Fruit fly (Drosophila melanogaster) whole organism, prepupa: Measurements from ENCODE around the gene CG32409.

Experiments
- CG10631 ChIP-seq: fragments of 200-800 bp; sonication (Bioruptor generic); optimal IDR thresholded peaks from 2 replicates; lab custom pipeline; 2016; ENCODE audit warnings: missing biosample characterization, missing genetic modification characterization
- CG11294 ChIP-seq: fragments of 200-800 bp; sonication (Bioruptor generic); IDR thresholded peaks from 2 replicates; pipeline ENCODE4 v1.3.6; 2022; ENCODE audit warnings: missing biosample characterization, missing genetic modification characterization
- CG11902 ChIP-seq: fragments of 200-800 bp; sonication (Bioruptor generic); optimal IDR thresholded peaks from 3 replicates; lab custom pipeline; 2016; ENCODE audit warnings: missing biosample characterization, missing genetic modification characterization
- CG15336 ChIP-seq: fragments of 200-800 bp; sonication (Bioruptor generic); IDR thresholded peaks from 2 replicates; pipeline ENCODE4 v1.3.6; 2022; ENCODE audit warnings: missing biosample characterization, missing genetic modification characterization
- CG1621 ChIP-seq: fragments of 200-800 bp; sonication (Bioruptor generic); optimal IDR thresholded peaks from 3 replicates; lab custom pipeline; 2018; ENCODE audit warnings: missing biosample characterization, mild to moderate bottlenecking, missing genetic modification characterization
- CG16779 ChIP-seq: fragments of 200-800 bp; sonication (Bioruptor generic); optimal IDR thresholded peaks from 3 replicates; lab custom pipeline; 2017; ENCODE audit warnings: missing biosample characterization, mild to moderate bottlenecking, missing genetic modification characterization
- CG3032 ChIP-seq: fragments of 200-800 bp; optimal IDR thresholded peaks from 2 replicates; lab custom pipeline; 2019; ENCODE audit warnings: missing biosample characterization, mild to moderate bottlenecking, missing genetic modification characterization, moderate library complexity
- CG31627 ChIP-seq: fragments of 200-800 bp; sonication (Bioruptor generic); optimal IDR thresholded peaks from 3 replicates; lab custom pipeline; 2016; ENCODE audit warnings: missing biosample characterization, missing genetic modification characterization
- CG32006 ChIP-seq: fragments of 200-800 bp; sonication (Bioruptor generic); optimal IDR thresholded peaks from 3 replicates; lab custom pipeline; 2017; ENCODE audit warnings: missing biosample characterization, mild to moderate bottlenecking, missing genetic modification characterization
- CG34406 ChIP-seq: fragments of 200-800 bp; sonication (Bioruptor generic); optimal IDR thresholded peaks from 3 replicates; lab custom pipeline; 2016; ENCODE audit warnings: missing biosample characterization, missing genetic modification characterization
- CG3919 ChIP-seq: fragments of 200-800 bp; sonication (Bioruptor generic); optimal IDR thresholded peaks from 3 replicates; lab custom pipeline; 2016; ENCODE audit warnings: missing biosample characterization, missing genetic modification characterization
- CG4318 ChIP-seq: fragments of 200-800 bp; sonication (Bioruptor generic); optimal IDR thresholded peaks from 3 replicates; lab custom pipeline; 2017; ENCODE audit warnings: missing biosample characterization, mild to moderate bottlenecking, missing genetic modification characterization
- CG6163 ChIP-seq: fragments of 200-800 bp; sonication (Bioruptor generic); IDR thresholded peaks from 3 replicates; pipeline ENCODE4 v1.3.6; 2022; ENCODE audit warnings: missing biosample characterization, missing genetic modification characterization
- CG6276 ChIP-seq: fragments of 200-800 bp; sonication (Bioruptor generic); optimal IDR thresholded peaks from 2 replicates; lab custom pipeline; 2017; ENCODE audit warnings: missing biosample characterization, mild to moderate bottlenecking, missing genetic modification characterization
- CG6792 ChIP-seq: fragments of 200-800 bp; sonication (Bioruptor generic); optimal IDR thresholded peaks from 3 replicates; lab custom pipeline; 2016; ENCODE audit warnings: missing biosample characterization, missing genetic modification characterization
- CG6808 ChIP-seq: fragments of 200-800 bp; sonication (Bioruptor generic); optimal IDR thresholded peaks from 3 replicates; lab custom pipeline; 2017; ENCODE audit warnings: missing biosample characterization, missing genetic modification characterization, mild to moderate bottlenecking, moderate library complexity, missing genetic modification reagents
- CG6854 ChIP-seq: fragments of 200-800 bp; sonication (Bioruptor generic); optimal IDR thresholded peaks from 2 replicates; lab custom pipeline; 2017; ENCODE audit warnings: missing biosample characterization, mild to moderate bottlenecking, missing genetic modification characterization
- CG8119 ChIP-seq: fragments of 200-800 bp; sonication (Bioruptor generic); IDR thresholded peaks from 3 replicates; pipeline ENCODE4 v1.3.6; 2022; ENCODE audit warnings: missing biosample characterization, missing genetic modification characterization
- CG8632 ChIP-seq: fragments of 200-800 bp; sonication (Bioruptor generic); optimal IDR thresholded peaks from 3 replicates; lab custom pipeline; 2016; ENCODE audit warnings: missing biosample characterization, missing genetic modification characterization
- CG9139 ChIP-seq: fragments of 200-800 bp; sonication (Bioruptor generic); optimal IDR thresholded peaks from 3 replicates; lab custom pipeline; 2017; ENCODE audit warnings: missing biosample characterization, mild to moderate bottlenecking, missing genetic modification characterization
- Eip75B ChIP-seq: fragments of 200-800 bp; sonication (Bioruptor generic); optimal IDR thresholded peaks from 3 replicates; lab custom pipeline; 2016; ENCODE audit warnings: missing biosample characterization, missing genetic modification characterization
- Eip78C ChIP-seq: fragments of 200-800 bp; sonication (Bioruptor generic); peaks from one replicate; lab custom pipeline; 2016; ENCODE audit warnings: missing biosample characterization, missing genetic modification characterization
- Eip93F ChIP-seq: fragments of 200-800 bp; sonication (Bioruptor generic); optimal IDR thresholded peaks from 2 replicates; lab custom pipeline; 2016; ENCODE audit warnings: missing biosample characterization, mild to moderate bottlenecking, missing genetic modification characterization
- Ets21C ChIP-seq: fragments of 200-800 bp; sonication (Bioruptor generic); optimal IDR thresholded peaks from 3 replicates; lab custom pipeline; 2016; ENCODE audit warnings: missing biosample characterization, missing genetic modification characterization
- Gug ChIP-seq: fragments of 200-800 bp; sonication (Bioruptor generic); IDR thresholded peaks from 2 replicates; pipeline ENCODE4 v1.3.6; 2022; ENCODE audit warnings: missing biosample characterization, missing genetic modification characterization
- Hr38 ChIP-seq: sonication (Bioruptor generic); optimal IDR thresholded peaks from 2 replicates; lab custom pipeline; 2016; ENCODE audit warnings: missing biosample characterization, missing genetic modification characterization
- Hr39 ChIP-seq: fragments of 200-800 bp; sonication (Bioruptor generic); optimal IDR thresholded peaks from 2 replicates; lab custom pipeline; 2016; ENCODE audit warnings: missing biosample characterization, missing genetic modification characterization
- Lpt ChIP-seq: fragments of 200-800 bp; sonication (Bioruptor generic); optimal IDR thresholded peaks from 3 replicates; lab custom pipeline; 2016; ENCODE audit warnings: missing biosample characterization, missing genetic modification characterization
- Met ChIP-seq: fragments of 200-800 bp; sonication (Bioruptor generic); optimal IDR thresholded peaks from 3 replicates; lab custom pipeline; 2016; ENCODE audit warnings: missing biosample characterization, missing genetic modification characterization
- Smox ChIP-seq: fragments of 200-800 bp; sonication (Bioruptor generic); optimal IDR thresholded peaks from 3 replicates; lab custom pipeline; 2016; ENCODE audit warnings: missing biosample characterization, missing genetic modification characterization
- Sox14 ChIP-seq: fragments of 200-800 bp; sonication (Bioruptor generic); optimal IDR thresholded peaks from 3 replicates; lab custom pipeline; 2016; ENCODE audit warnings: missing biosample characterization, missing genetic modification characterization
- Sox15 ChIP-seq: fragments of 200-800 bp; sonication (Bioruptor generic); optimal IDR thresholded peaks from 3 replicates; lab custom pipeline; 2016; ENCODE audit warnings: missing biosample characterization, missing genetic modification characterization
- achi ChIP-seq: fragments of 200-800 bp; sonication (Bioruptor generic); optimal IDR thresholded peaks from 3 replicates; lab custom pipeline; 2016; ENCODE audit warnings: missing biosample characterization, missing genetic modification characterization
- acj6 ChIP-seq: fragments of 200-800 bp; sonication (Bioruptor generic); optimal IDR thresholded peaks from 3 replicates; lab custom pipeline; 2016; ENCODE audit warnings: missing biosample characterization, missing genetic modification characterization
- cyc ChIP-seq: fragments of 200-800 bp; sonication (Bioruptor generic); optimal IDR thresholded peaks from 3 replicates; lab custom pipeline; 2016; ENCODE audit warnings: missing biosample characterization, missing genetic modification characterization
- dac ChIP-seq: fragments of 200-800 bp; sonication (Bioruptor generic); optimal IDR thresholded peaks from 2 replicates; lab custom pipeline; 2017; ENCODE audit warnings: missing biosample characterization, mild to moderate bottlenecking, missing genetic modification characterization
- dsx ChIP-seq: fragments of 200-800 bp; optimal IDR thresholded peaks from 3 replicates; lab custom pipeline; 2019; ENCODE audit warnings: missing biosample characterization, mild to moderate bottlenecking, missing genetic modification characterization, moderate library complexity; ENCODE audit not compliant: poor library complexity, severe bottlenecking
- eg ChIP-seq: fragments of 200-800 bp; sonication (Bioruptor generic); IDR thresholded peaks from 3 replicates; pipeline ENCODE4 v1.3.6; 2022; ENCODE audit warnings: missing biosample characterization, missing genetic modification characterization
- esn ChIP-seq: fragments of 200-800 bp; sonication (Bioruptor generic); optimal IDR thresholded peaks from 2 replicates; lab custom pipeline; 2016; ENCODE audit warnings: missing biosample characterization, mild to moderate bottlenecking, missing genetic modification characterization, moderate library complexity
- fd59A ChIP-seq: fragments of 200-800 bp; sonication (Bioruptor generic); optimal IDR thresholded peaks from 2 replicates; lab custom pipeline; 2017; ENCODE audit warnings: missing biosample characterization, mild to moderate bottlenecking, missing genetic modification characterization, missing genetic modification reagents
- fd85E ChIP-seq: fragments of 200-800 bp; sonication (Bioruptor generic); optimal IDR thresholded peaks from 3 replicates; lab custom pipeline; 2016; ENCODE audit warnings: missing biosample characterization, missing genetic modification characterization
- fkh ChIP-seq: fragments of 200-800 bp; sonication (Bioruptor generic); optimal IDR thresholded peaks from 3 replicates; lab custom pipeline; 2017; ENCODE audit warnings: missing biosample characterization, mild to moderate bottlenecking, missing genetic modification characterization, moderate library complexity
- lz ChIP-seq: fragments of 200-800 bp; sonication (Bioruptor generic); optimal IDR thresholded peaks from 3 replicates; lab custom pipeline; 2016; ENCODE audit warnings: missing biosample characterization, missing genetic modification characterization
- pdm3 ChIP-seq: fragments of 200-800 bp; sonication (Bioruptor generic); optimal IDR thresholded peaks from 3 replicates; lab custom pipeline; 2016; ENCODE audit warnings: missing biosample characterization, missing genetic modification characterization
- salr ChIP-seq, 2 experiments: fragments of 200-800 bp; sonication (Bioruptor generic); optimal IDR thresholded peaks; 3 replicates each; lab custom pipeline; 2016 to 2018; ENCODE audit warnings: missing biosample characterization in 2 of 2, missing genetic modification characterization in 2 of 2, mild to moderate bottlenecking in 1 of 2
- spab ChIP-seq: fragments of 200-800 bp; sonication (Bioruptor generic); optimal IDR thresholded peaks from 2 replicates; lab custom pipeline; 2017; ENCODE audit warnings: missing biosample characterization, mild to moderate bottlenecking, missing genetic modification characterization, missing genetic modification reagents
- ss ChIP-seq, 2 experiments: fragments of 200-800 bp; sonication (Bioruptor generic); optimal IDR thresholded peaks; 2 replicates in 1 of 2; 3 replicates in 1 of 2; lab custom pipeline; 2017 to 2018; ENCODE audit warnings: mild to moderate bottlenecking in 2 of 2, missing biosample characterization in 2 of 2, missing genetic modification characterization in 2 of 2, moderate library complexity in 1 of 2
- svp ChIP-seq: fragments of 200-800 bp; sonication (Bioruptor generic); peaks from one replicate; lab custom pipeline; 2016; ENCODE audit warnings: missing biosample characterization, missing genetic modification characterization
- topi ChIP-seq: fragments of 200-800 bp; sonication (Bioruptor generic); optimal IDR thresholded peaks from 3 replicates; lab custom pipeline; 2016; ENCODE audit warnings: missing biosample characterization, missing genetic modification characterization

Gene CG32409

dm6 chr3L:5862994-5863393 is 36.3 kb upstream of the CG32409 start (continued):
- peak; percentile 2 for TF ChIP-seq CG9139
- TF ChIP-seq dsx = peak; percentile 27
- peak; percentile 73 for TF ChIP-seq CG3919 (GFP tag; lab: Kevin White, UChicago)
- no peak for TF ChIP-seq CG6854
- TF ChIP-seq Sox15 (GFP tag; lab: Kevin White, UChicago) = peak; percentile 45
- no peak for TF ChIP-seq Hr38 (GFP tag; lab: Kevin White, UChicago)
- TF ChIP-seq CG34406 = peak; percentile 48
- no peak for TF ChIP-seq dac (GFP tag; lab: Kevin White, UChicago)
- peak; percentile 59 for TF ChIP-seq CG3032
- peak; percentile 65 for TF ChIP-seq Hr39 (GFP tag; lab: Kevin White, UChicago)
- peak; percentile 56; the same call in 2 of the 3 replicates for TF ChIP-seq CG6163 (GFP tag; lab: Robert Waterston, UW)
- TF ChIP-seq CG11294 (GFP tag; lab: Robert Waterston, UW) = no peak
- peak; percentile 47 for TF ChIP-seq pdm3 (GFP tag; lab: Kevin White, UChicago)
- peak; percentile 55 for TF ChIP-seq acj6 (GFP tag; lab: Kevin White, UChicago)
- TF ChIP-seq CG15336 = no peak
- peak; percentile 54 for TF ChIP-seq achi (GFP tag; lab: Kevin White, UChicago)
- no peak for TF ChIP-seq Gug (GFP tag; lab: Robert Waterston, UW)
- peak; percentile 68 for TF ChIP-seq CG6808 (GFP tag; lab: Kevin White, UChicago)
- peak; percentile 65 for TF ChIP-seq Eip75B (GFP tag; lab: Kevin White, UChicago)
- no peak for TF ChIP-seq fkh (GFP tag; lab: Kevin White, UChicago)
- peak; percentile 72 for TF ChIP-seq Met
- TF ChIP-seq svp (GFP tag; lab: Kevin White, UChicago) = peak; percentile 91
- peak; percentile 71 for TF ChIP-seq Smox

DNA sequence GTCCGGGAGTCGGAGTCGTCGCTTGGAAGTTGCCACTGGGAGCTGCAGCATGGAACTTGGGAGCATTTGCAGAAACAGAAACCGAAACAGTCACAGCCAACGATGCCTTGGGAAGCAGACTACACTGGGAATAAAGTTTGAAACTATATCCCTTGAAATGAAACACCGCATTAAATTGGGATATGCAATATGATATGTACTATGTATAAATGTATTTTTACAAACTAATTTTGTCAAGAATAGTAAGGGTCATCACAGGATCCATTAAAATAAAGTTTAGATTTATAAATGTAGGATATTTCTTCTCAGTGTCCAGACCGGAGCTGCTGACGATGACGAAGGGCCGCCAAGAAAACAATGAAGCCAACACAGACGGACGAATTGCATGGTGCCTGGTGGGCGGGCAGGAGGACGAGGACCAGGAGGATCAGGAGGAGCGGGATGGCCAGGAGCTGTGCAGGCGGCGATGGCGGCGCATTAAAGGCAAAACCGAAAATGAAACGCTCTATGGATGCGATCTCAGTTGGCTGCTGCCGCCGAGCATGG is 35.4 kb upstream of the CG32409 start:
- no peak for TF ChIP-seq CG6276 (GFP tag; lab: Kevin White, UChicago)
- peak; percentile 34 for TF ChIP-seq topi (GFP tag; lab: Kevin White, UChicago)
- peak; percentile 26 for TF ChIP-seq CG1621 (tag; lab: Kevin White, UChicago)
- peak; percentile 67 for TF ChIP-seq dsx
- TF ChIP-seq fd59A (GFP tag; lab: Kevin White, UChicago) = peak; percentile 38
- peak; percentile 30 for TF ChIP-seq CG34406
- TF ChIP-seq lz (GFP tag; lab: Kevin White, UChicago) = no peak
- peak; percentile 12 for TF ChIP-seq Hr39 (GFP tag; lab: Kevin White, UChicago)
- TF ChIP-seq ss (GFP tag; optimal IDR thresholded peaks at IDR 0.05; lab: Kevin White, UChicago) = peak; percentile 27 to 32
- peak; percentile 10 for TF ChIP-seq CG8632 (GFP tag; lab: Kevin White, UChicago)
- TF ChIP-seq CG11902 (GFP tag; lab: Kevin White, UChicago) = no peak
- no peak for TF ChIP-seq CG16779 (tag; lab: Kevin White, UChicago)
- peak; percentile 89 for TF ChIP-seq Eip78C (GFP tag; lab: Kevin White, UChicago)
- peak; percentile 78 for TF ChIP-seq svp (GFP tag; lab: Kevin White, UChicago)
- TF ChIP-seq Ets21C (GFP tag; lab: Kevin White, UChicago) = no peak
- peak; percentile 39 for TF ChIP-seq Smox
- peak; percentile 23 for TF ChIP-seq esn
- peak; percentile 18 for TF ChIP-seq CG6792 (GFP tag; lab: Kevin White, UChicago)
- peak; percentile 34 for TF ChIP-seq Sox14 (GFP tag; lab: Kevin White, UChicago)
- no peak for TF ChIP-seq CG8119 (GFP tag; lab: Robert Waterston, UW)
- peak; percentile 29 for TF ChIP-seq CG10631 (GFP tag; lab: Kevin White, UChicago)
- TF ChIP-seq dac (GFP tag; lab: Kevin White, UChicago) = no peak
- peak; percentile 8 for TF ChIP-seq cyc (GFP tag; lab: Kevin White, UChicago)
- no peak for TF ChIP-seq eg (GFP tag; lab: Robert Waterston, UW)
- TF ChIP-seq spab = peak; percentile 66
- no peak for TF ChIP-seq Lpt
- no peak for TF ChIP-seq CG32006 (GFP tag; lab: Kevin White, UChicago)
- no peak for TF ChIP-seq Eip93F
- TF ChIP-seq CG4318 = no peak
- 0 out of 3 replicates have a peak, but pooled peaks have one; percentile 38 for TF ChIP-seq CG6163 (GFP tag; lab: Robert Waterston, UW)
- peak; percentile 7 for TF ChIP-seq CG31627
- peak; percentile 22 for TF ChIP-seq pdm3 (GFP tag; lab: Kevin White, UChicago)
- no peak for TF ChIP-seq CG11294 (GFP tag; lab: Robert Waterston, UW)
- no peak for TF ChIP-seq fkh (GFP tag; lab: Kevin White, UChicago)
- peak; percentile 34 for TF ChIP-seq CG3919 (GFP tag; lab: Kevin White, UChicago)
- TF ChIP-seq fd85E (GFP tag; lab: Kevin White, UChicago) = no peak
- TF ChIP-seq Eip75B (GFP tag; lab: Kevin White, UChicago) = peak; percentile 15
- no peak for TF ChIP-seq Gug (GFP tag; lab: Robert Waterston, UW)
- peak in 1 of 2 experiments; percentile 17 for TF ChIP-seq salr (GFP tag; optimal IDR thresholded peaks at IDR 0.05; lab: Kevin White, UChicago)
